Fruit fly (Drosophila melanogaster): ENCODE results near the gene Ssdp.

The Ssdp gene

dm6 chr3R:18168929-18169350 lies 30.5 kb downstream of the Ssdp start (continued):
- TF ChIP-seq Xrp1 (GFP tag; IDR thresholded peaks at IDR 0.05) (0 out of 2 replicates have a peak, but pooled peaks have one; percentile 13), Side (GFP tag; optimal IDR thresholded peaks at IDR 0.05) (peak; percentile 7), CG9437 (GFP tag; optimal IDR thresholded peaks at IDR 0.05) (peak; percentile 37), CHES-1-like (GFP tag; optimal IDR thresholded peaks at IDR 0.05) (peak; percentile 18), bowl (GFP tag; IDR thresholded peaks at IDR 0.05) (no peak), Elba2 (GFP tag; optimal IDR thresholded peaks at IDR 0.05) (peak; percentile 61), bsh (GFP tag; optimal IDR thresholded peaks at IDR 0.05) (peak in 1 of 2 experiments; percentile 12), ATbp (GFP tag; optimal IDR thresholded peaks at IDR 0.05) (peak; percentile 11), kni (GFP tag; optimal IDR thresholded peaks at IDR 0.05) (peak; percentile 61), Hsf (GFP tag; optimal IDR thresholded peaks at IDR 0.05) (peak; percentile 10), dysf (GFP tag; IDR thresholded peaks at IDR 0.05) (0 out of 3 replicates have a peak, but pooled peaks have one; percentile 46), dmrt99B (tag; optimal IDR thresholded peaks at IDR 0.05) (peak; percentile 26), Optix (GFP tag; IDR thresholded peaks at IDR 0.05) (no peak), CG10209 (GFP tag; optimal IDR thresholded peaks at IDR 0.05) (no peak), CG17802 (tag; optimal IDR thresholded peaks at IDR 0.05) (peak; percentile 67), CoRest (tag; optimal IDR thresholded peaks at IDR 0.05) (peak; percentile 6), insv (GFP tag; optimal IDR thresholded peaks at IDR 0.05) (peak; percentile 85 to 97), CG12391 (tag; optimal IDR thresholded peaks at IDR 0.05) (peak; percentile 4), CG11696 (GFP tag; IDR thresholded peaks at IDR 0.05) (peak; percentile 90), row (GFP tag; IDR thresholded peaks at IDR 0.05) (peak; percentile 28; the same call in 1 of the 3 replicates), CG17359 (tag; optimal IDR thresholded peaks at IDR 0.05) (peak; percentile 22), HLH54F (GFP tag; optimal IDR thresholded peaks at IDR 0.05) (no peak), CG2678 (tag; optimal IDR thresholded peaks at IDR 0.05) (peak; percentile 13), D19A (tag; optimal IDR thresholded peaks at IDR 0.05) (peak; percentile 14), CG34422 (GFP tag; IDR thresholded peaks at IDR 0.05) (0 out of 3 replicates have a peak, but pooled peaks have one; percentile 36), Med (GFP tag) (peak; percentile 75), fd3F (GFP tag; optimal IDR thresholded peaks at IDR 0.05) (no peak), sens (GFP tag) (peak; percentile 79), cg (GFP tag; optimal IDR thresholded peaks at IDR 0.05) (peak; percentile 34), Xbp1 (GFP tag; optimal IDR thresholded peaks at IDR 0.05) (peak; percentile 3), gce (GFP tag; IDR thresholded peaks at IDR 0.05) (no peak), CG18599 (GFP tag; optimal IDR thresholded peaks at IDR 0.05) (peak; percentile 29), grau (tag; optimal IDR thresholded peaks at IDR 0.05) (peak; percentile 71), gcm2 (GFP tag; optimal IDR thresholded peaks at IDR 0.05) (no peak), CG9609 (GFP tag; optimal IDR thresholded peaks at IDR 0.05) (no peak), emc (GFP tag; optimal IDR thresholded peaks at IDR 0.05) (no peak), lmd (GFP tag; IDR thresholded peaks at IDR 0.05) (0 out of 2 replicates have a peak, but pooled peaks have one; percentile 14), chif (GFP tag; optimal IDR thresholded peaks at IDR 0.05) (peak in 1 of 2 experiments; percentile 2), unpg (GFP tag; optimal IDR thresholded peaks at IDR 0.05) (peak; percentile 9), CG1603 (tag; optimal IDR thresholded peaks at IDR 0.05) (peak; percentile 38), Pdp1 (GFP tag; optimal IDR thresholded peaks at IDR 0.05) (peak; percentile 10 to 87), CG17829 (tag; optimal IDR thresholded peaks at IDR 0.05) (peak; percentile 20), CG2199 (GFP tag; IDR thresholded peaks at IDR 0.05) (peak; percentile 81; the same call in 2 of the 3 replicates), MESR4 (GFP tag; optimal IDR thresholded peaks at IDR 0.05) (no peak)

Data from whole organism, embryonic.